In genomic region chr2L:1316422-1316821, dm6 we compare ENCODE assay signal across 1 fruit fly cellular context.
TF ChIP-seq lines count a peak whose summit lies in the region.

No protein-coding gene starts in this region.

TF ChIP-seq in whole organism, embryonic, 481 proteins besides CTCF, POLR2A, EP300 and RAD21 (continued from another document):
- TF ChIP-seq slbo (GFP tag; IDR thresholded peaks at IDR 0.05; lab: Robert Waterston, UW) (peak; percentile 67), tap (tag; optimal IDR thresholded peaks at IDR 0.05; lab: Kevin White, UChicago) (peak; percentile 18), CG8924 (tag; optimal IDR thresholded peaks at IDR 0.05; lab: Kevin White, UChicago) (peak; percentile 19), CG32767 (GFP tag; IDR thresholded peaks at IDR 0.05; lab: Robert Waterston, UW) (peak; percentile 31; the same call in 1 of the 2 replicates), ind (GFP tag; optimal IDR thresholded peaks at IDR 0.05; lab: Kevin White, UChicago) (peak; percentile 7), NfI (GFP tag; optimal IDR thresholded peaks at IDR 0.05; lab: Kevin White, UChicago) (peak; percentile 16), CG18599 (GFP tag; optimal IDR thresholded peaks at IDR 0.05; lab: Kevin White, UChicago) (peak; percentile 71), ttk (GFP tag; IDR thresholded peaks at IDR 0.05; lab: Robert Waterston, UW) (peak; percentile 7; the same call in 1 of the 2 replicates)
